Fruit fly (Drosophila melanogaster) Kc167 (cell line): ENCODE measurements around the gene scu.

Source experiments
- Myc ChIP-seq: fragments of >200 bp; optimal IDR thresholded peaks from 2 replicates; lab custom pipeline; 2017; ENCODE audit warnings: missing external identifiers
- Sin3A ChIP-seq: fragments of >200 bp; optimal IDR thresholded peaks from 2 replicates; lab custom pipeline; 2018; ENCODE audit warnings: missing external identifiers
- h ChIP-seq: fragments of >200 bp; optimal IDR thresholded peaks from 3 replicates; lab custom pipeline; 2018; ENCODE audit warnings: missing external identifiers
- insv ChIP-seq: fragments of >200 bp; optimal IDR thresholded peaks from 3 replicates; lab custom pipeline; 2018; ENCODE audit warnings: missing external identifiers
- psq ChIP-seq: fragments of >200 bp; optimal IDR thresholded peaks from 2 replicates; lab custom pipeline; 2017; ENCODE audit warnings: missing external identifiers
- ttk ChIP-seq: sonication (Bioruptor generic); optimal IDR thresholded peaks from 2 replicates; lab custom pipeline; 2017; ENCODE audit warnings: missing external identifiers

The scu gene

DNA sequence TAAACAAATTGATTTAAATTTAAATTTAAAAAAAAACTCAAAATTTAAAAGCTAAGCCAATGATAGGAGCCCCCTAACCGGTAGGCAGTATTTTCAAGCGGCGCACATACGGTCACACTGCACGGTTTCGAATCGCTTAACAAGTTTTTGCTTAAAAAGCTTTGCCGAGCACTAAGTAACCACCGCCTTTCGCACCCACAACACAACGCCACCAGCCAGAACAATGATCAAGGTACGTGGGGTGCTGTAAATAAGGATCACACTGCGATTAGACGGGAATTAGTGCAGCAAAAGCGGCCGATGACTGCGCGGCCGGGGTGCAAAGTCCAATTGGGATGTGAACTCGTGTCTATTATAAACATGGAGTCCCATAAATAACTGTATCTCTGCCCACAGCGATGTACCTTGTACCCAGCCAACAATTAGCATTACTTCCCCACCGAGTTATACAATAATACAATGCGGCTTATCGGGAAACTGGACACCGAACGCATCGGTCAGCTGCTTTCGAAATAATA is at the start of gene scu:
TSS of gene scu (plus strand) at position 101 of the 518 bp plus-strand sequence.
- TF ChIP-seq Sin3A (no peak), Myc (lab: Kevin White, UChicago) (no peak)

DNA sequence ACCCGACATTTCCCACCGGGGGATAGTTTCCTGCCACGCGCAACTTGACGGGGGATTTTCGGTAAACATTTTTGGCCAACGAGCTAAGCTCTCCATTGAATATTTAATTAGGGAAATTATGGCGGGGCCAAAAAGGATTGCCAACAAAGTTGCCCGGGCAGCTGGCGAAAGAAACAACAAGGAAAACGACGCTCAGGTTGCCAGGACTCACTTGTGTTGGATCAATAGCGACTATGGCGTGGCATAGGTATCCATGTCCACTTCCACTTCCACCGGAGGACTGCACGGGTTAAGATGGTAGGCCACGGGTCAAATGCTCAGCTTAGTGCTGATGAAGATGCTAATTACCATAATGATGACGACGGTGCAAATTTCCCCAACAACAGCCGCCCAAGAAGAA is 47.4 kb upstream of the scu start, which contains the start of gene CG15373:
TSS of gene CG15373 (plus strand) at position 301 of the 400 bp plus-strand sequence.
- no peak for TF ChIP-seq Myc (lab: Kevin White, UChicago)
- TF ChIP-seq ttk, result no peak
- TF ChIP-seq insv (lab: Kevin White, UChicago), result no peak
- no peak for TF ChIP-seq Sin3A
- no peak for TF ChIP-seq h (lab: Kevin White, UChicago)
- no peak for TF ChIP-seq psq

DNA sequence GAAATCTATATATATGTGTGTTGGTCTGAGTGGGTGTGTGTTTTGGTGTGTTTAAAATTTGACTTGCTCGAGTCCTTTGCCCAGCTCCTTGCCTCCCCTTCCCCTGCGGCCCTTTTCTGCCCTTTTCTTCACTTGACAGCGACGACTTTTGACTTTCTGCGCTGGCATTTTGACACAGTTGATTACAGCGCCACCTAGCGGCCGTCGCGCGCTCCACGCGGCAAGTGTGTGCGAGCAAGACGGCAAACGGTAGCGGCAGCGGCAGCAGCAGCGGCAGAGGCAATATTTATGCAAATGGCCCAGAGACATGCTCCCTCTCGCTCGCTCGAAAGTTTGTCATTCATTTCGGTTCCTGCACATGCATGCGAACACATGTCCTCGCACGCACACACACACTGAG is 38.9 kb upstream of the scu start:
- TF ChIP-seq ttk (no peak), insv (lab: Kevin White, UChicago) (no peak), h (lab: Kevin White, UChicago) (no peak), psq (no peak), Myc (lab: Kevin White, UChicago) (no peak), Sin3A (no peak)

DNA sequence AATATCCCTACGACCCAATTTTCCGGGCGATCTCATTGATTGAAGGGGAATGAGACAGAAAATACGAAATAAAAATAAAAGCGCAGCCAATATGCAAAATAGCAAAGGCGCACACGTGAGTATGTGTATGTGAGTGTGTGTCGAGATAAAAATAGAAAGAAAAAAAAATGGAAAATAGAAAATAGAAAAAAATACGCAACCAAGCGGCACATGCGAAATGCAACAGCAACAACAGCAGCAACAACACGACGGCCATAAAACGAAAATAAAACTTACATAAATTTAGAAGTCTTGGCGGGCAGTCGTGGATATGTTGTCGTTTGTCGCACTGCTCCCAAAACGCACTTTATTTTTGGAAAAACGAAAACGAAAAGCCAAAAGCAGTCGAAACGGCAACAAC is 33.9 kb upstream of the scu start:
- TF ChIP-seq h (lab: Kevin White, UChicago) (no peak), insv (lab: Kevin White, UChicago) (no peak), ttk (no peak), Myc (lab: Kevin White, UChicago) (no peak), psq (no peak), Sin3A (no peak)

DNA sequence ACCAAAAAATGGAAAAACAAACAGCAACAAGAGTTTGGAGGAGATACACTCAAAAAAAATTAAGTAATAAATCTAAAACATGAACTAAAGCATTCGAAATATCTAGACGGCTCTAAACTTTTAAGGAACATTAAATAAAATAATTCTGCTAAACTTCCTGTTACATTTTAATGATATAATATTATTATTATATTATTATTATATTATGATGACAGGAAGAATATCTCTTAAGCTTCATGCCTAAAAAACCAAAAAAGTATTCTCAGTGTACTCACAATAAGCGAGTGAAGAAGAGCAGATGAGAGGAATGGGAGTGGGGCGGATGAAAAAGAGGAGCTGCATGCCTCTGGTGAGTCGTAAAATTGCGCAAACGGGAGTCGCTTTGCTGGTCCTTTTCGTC is 33.0 kb upstream of the scu start:
- TF ChIP-seq Myc (lab: Kevin White, UChicago) (no peak), h (lab: Kevin White, UChicago) (no peak), psq (no peak), Sin3A (no peak), ttk (no peak), insv (lab: Kevin White, UChicago) (no peak)

DNA sequence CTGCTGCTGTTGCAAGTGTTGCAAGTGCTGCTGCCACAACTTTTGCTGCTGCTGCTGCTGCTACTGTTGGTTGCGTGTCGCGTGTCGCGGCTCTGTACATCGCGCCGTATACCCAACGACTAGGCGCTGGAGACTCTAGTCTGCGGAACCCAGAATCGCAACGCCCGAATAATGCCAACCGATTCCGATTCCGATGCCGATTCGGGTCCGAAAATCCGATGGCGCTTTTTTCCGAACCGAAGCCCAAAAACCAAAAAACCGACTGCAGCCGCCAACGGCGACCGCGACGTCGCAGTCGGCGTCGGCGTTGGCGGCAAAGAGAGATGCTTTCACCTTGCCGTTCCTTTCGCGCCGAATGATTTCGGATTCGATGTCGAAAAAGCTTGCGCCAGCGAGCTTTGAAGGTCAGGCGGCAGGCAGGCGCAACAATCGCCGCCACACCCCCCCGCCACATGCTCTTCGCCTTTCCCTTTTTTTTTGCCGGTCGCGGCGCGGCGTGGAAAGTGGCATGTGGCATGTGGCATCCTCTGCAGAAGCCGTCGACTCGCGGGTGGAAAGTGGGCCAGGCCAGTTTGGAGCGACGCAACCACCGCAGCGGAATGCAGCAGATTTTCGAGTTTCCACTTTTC is 27.8 kb upstream of the scu start, which contains the start of gene Sh:
TSS of gene Sh (minus strand) at position 104 of the 629 bp plus-strand sequence.
- TF ChIP-seq Myc (lab: Kevin White, UChicago) (no peak), ttk (no peak), psq (no peak), h (lab: Kevin White, UChicago) (no peak), Sin3A (no peak), insv (lab: Kevin White, UChicago) (no peak)

DNA sequence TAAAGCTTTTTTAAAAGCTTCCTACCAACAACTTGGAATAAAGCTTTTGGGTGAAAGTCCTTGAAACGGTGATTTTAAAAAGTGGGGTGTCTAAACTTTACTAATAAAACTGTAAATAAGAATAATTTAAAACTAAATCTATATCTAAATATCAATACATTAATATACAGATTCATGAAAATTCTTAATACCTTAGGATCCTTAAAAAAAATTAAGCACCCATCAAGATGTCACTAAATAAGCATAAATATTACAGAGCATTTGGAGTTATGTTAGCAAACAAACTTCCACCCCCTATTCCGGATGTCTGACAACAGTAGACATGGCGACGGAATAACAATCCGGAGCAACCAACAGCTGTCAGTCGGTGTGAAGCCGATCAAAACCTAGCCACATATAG is 26.9 kb upstream of the scu start, which contains the start of gene Dhc16F:
TSS of gene Dhc16F (plus strand) at position 301 of the 400 bp plus-strand sequence.
- TF ChIP-seq ttk, result no peak
- TF ChIP-seq Sin3A, result no peak
- TF ChIP-seq Myc (lab: Kevin White, UChicago), result no peak
- no peak for TF ChIP-seq h (lab: Kevin White, UChicago)
- no peak for TF ChIP-seq psq

DNA sequence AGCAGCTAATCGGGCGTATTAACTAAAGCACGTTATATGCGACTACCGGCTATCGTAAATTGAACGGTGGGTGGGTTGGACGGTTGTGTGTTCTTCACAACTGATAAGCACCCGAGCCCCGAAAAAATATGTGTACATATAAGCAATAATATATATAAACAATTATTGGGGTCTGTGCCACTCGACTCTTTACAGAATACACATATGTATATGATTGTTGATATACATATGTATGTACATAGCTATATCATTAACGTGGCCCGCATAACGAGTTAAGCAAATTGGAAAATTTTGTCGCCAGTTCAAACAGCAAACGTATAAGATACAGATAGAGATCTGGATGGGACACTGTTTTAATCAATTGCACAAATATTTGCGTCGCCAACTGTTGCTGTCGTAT is 8.4 kb upstream of the scu start:
- TF ChIP-seq Myc (lab: Kevin White, UChicago) (no peak), ttk (no peak), psq (no peak), h (lab: Kevin White, UChicago) (no peak), Sin3A (no peak), insv (lab: Kevin White, UChicago) (no peak)

DNA sequence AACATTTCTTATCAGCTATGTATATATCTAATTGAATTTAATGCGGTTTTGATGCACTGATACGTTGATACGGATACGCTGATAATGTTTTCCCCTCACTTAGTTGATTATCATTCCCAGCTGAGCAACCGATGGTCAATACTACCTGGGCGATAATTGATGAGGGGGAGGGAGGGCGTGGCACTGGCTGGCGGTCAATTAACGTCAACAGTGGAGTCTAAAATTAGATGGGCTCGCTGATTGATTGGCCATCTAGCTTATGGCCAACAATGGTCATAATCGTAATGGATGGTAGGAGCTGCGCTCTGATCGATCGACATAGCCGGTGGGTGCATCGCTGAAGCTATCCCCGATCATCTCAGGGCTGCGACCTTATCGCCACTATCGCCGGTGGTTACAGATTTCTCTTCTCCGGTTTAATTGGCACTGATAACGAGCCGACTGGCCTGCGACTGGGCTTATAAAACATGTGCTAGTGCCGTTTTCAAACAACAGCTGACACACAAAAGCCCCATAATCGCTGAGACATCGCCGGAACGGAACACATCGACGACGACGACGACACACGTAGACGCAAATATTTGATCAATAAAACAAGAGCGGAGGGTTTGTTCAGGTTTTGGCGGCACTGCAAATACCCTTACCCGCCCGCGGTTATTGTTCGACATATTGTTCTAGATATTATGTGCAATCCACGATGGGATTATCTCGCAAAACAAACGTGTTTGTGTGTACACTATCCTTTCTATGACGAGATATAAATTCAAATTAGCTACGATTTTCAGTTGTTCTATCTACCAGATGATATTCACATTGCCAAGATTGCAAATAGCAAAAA is 7.3 kb upstream of the scu start:
- no peak for TF ChIP-seq insv (lab: Kevin White, UChicago)
- TF ChIP-seq Sin3A, result no peak

DNA sequence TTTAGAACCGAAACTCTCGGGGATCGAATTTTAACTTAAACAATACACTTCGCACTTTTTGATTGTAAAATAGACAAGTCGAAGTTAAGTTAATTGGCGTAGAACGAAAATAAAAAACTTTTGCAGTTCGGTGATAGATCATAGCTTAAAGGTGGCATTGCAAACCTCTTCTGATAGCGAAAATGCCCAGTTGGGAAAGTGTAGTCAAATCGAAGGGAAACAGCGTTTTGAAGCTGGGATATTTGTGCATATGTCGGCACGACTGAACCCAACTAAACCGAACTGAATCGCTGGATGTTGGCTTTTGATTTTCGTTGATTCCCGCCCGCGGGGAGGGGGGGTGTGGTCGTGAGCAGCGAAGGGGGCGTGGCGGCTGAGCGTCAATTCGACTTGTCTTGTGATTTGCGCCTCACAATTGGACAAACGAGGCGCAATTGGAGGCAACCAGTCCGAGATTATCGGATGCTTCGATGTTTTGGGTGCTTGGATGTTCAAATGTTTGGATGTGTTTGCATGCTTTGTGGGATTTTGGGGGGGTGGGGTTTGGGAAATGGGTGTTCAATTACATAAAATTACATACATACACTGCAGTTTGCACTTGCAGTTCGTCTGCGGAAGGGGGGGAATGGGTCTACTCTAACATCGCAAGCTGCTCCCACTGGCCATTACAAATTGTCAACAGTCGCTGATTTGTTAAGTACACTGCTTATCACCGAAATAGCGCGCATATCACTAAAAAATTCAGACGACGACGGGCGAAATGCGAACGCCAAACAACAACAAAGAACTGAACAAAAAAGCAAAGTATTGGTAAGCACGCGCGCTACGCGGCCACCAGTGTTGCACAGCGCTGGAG is 6.2 kb upstream of the scu start:
- TF ChIP-seq Myc (lab: Kevin White, UChicago) (no peak), psq (no peak), Sin3A (no peak)

DNA sequence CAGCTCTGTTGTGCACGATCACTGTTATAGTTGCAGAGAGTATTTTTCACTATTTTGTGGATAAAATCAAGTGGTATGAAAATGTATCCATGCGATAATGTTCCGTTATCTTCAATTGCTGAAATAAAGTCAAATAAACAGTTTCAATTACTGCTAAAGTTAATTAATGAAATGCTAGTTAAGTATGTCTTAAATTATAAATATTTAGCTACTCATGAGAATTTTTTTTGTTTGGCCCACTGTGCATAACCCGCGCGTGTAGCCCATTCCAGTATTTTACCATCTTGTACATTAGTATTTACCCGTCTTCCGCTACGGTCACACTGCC is 5.6 kb upstream of the scu start, which contains the start of gene Ada3:
TSS of gene Ada3 (plus strand) at position 292 of the 328 bp plus-strand sequence.
- TF ChIP-seq Myc (lab: Kevin White, UChicago), result no peak
- TF ChIP-seq h (lab: Kevin White, UChicago), result no peak
- no peak for TF ChIP-seq insv (lab: Kevin White, UChicago)
- TF ChIP-seq ttk, result no peak
- no peak for TF ChIP-seq Sin3A
- TF ChIP-seq psq, result no peak

DNA sequence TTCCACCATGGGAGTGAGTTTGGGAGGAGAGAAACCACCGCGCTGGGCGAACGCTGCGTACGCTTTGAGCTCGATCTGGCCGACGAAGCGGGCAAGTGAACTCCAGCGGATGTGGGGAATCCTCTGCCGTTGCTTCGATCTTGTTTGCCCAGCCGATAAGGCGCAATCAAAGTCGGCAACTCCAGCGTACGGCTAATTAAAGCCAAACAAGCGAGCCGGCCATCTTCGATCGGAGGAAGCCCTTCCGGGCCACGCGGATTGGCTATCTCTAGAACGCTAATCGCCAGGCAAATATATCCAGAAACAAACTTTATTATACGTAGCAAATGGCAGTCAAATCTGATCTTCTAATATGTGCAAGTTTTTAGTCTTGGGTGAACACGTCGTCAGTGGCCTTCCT is 2.6 kb upstream of the scu start, which contains the start of gene CG7536:
TSS of gene CG7536 (minus strand) at position 101 of the 400 bp plus-strand sequence.
- no peak for TF ChIP-seq psq
- TF ChIP-seq insv (lab: Kevin White, UChicago), result no peak
- no peak for TF ChIP-seq ttk
- no peak for TF ChIP-seq h (lab: Kevin White, UChicago)
- no peak for TF ChIP-seq Myc (lab: Kevin White, UChicago)
- TF ChIP-seq Sin3A, result no peak
